Worm (Caenorhabditis elegans): ENCODE results near the gene C50F7.5.

ce11 chrIV:7763748-7764147 lies 37.2 kb downstream of the C50F7.5 start, which contains the start of the genes C46A5.6 and C46A5.1:
- no peak for TF ChIP-seq ceh-30 (tag; optimal IDR thresholded peaks at IDR 0.05)
- no peak for TF ChIP-seq unc-86 (tag; optimal IDR thresholded peaks at IDR 0.05)
- no peak for TF ChIP-seq ama-1 (optimal IDR thresholded peaks at IDR 0.05)
- TF ChIP-seq tbx-2 (tag; optimal IDR thresholded peaks at IDR 0.05), result no peak
- TF ChIP-seq ets-4 (tag; optimal IDR thresholded peaks at IDR 0.05), result no peak
